Worm (Caenorhabditis elegans): ENCODE results near the gene C55A6.11.

The C55A6.11 gene

ce11 chrV:11562643-11563042 lies 42.3 kb downstream of the C55A6.11 start, which contains the start of gene srx-86:
Gene srx-86, plus strand, starts transcription at chrV:11562943.
- TF ChIP-seq nhr-76 (tag; optimal IDR thresholded peaks at IDR 0.05), result no peak
- TF ChIP-seq ceh-9 (tag; optimal IDR thresholded peaks at IDR 0.05), result no peak
- TF ChIP-seq ztf-11 (tag; optimal IDR thresholded peaks at IDR 0.05), result no peak
- no peak for TF ChIP-seq unc-62 (GFP tag; optimal IDR thresholded peaks at IDR 0.05)

ce11 chrV:11564573-11564972 lies 44.3 kb downstream of the C55A6.11 start, which contains the start of gene srx-87:
Gene srx-87, plus strand, starts transcription at chrV:11564873.
- TF ChIP-seq nhr-77 (tag; optimal IDR thresholded peaks at IDR 0.05) (no peak), ztf-11 (tag; optimal IDR thresholded peaks at IDR 0.05) (no peak), lin-39 (tag; optimal IDR thresholded peaks at IDR 0.05) (no peak), ceh-16 (tag; optimal IDR thresholded peaks at IDR 0.05) (no peak), ama-1 (optimal IDR thresholded peaks at IDR 0.05) (no peak), elt-2 (tag; optimal IDR thresholded peaks at IDR 0.05) (no peak)

DNA sequence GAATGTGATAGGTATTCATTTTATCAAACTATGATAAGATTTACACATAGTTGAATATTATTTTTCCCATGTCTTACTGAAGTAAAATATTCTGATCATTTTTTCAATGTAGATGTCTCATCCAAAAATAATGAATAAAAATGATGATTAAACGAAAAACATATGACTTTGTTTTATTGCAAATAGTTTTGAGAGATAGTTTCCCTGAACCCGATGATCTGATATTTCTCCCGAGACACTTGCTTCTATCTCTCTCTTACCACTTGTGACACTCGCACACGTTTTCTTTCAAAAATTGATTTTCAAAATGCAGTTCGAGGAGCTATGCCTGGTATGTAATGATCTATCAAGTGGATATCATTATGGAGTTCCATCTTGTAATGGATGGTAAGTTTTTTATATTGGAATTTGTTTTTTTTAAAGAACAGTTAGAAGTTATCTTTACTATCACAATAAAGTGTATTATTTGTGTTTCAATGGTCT lies 49.9 kb downstream of the C55A6.11 start, which contains the start of the genes nhr-101 and pms-2:
nhr-101 (plus strand) TSS at position 308 of the 483 bp plus-strand sequence.
pms-2 (minus strand) TSS at position 433 of the 483 bp plus-strand sequence.
- TF ChIP-seq mml-1 (tag; optimal IDR thresholded peaks at IDR 0.05), result no peak
- TF ChIP-seq sea-2 (GFP tag; optimal IDR thresholded peaks at IDR 0.05), result no peak
- TF ChIP-seq daf-12 (tag; optimal IDR thresholded peaks at IDR 0.05), result no peak
- no peak for TF ChIP-seq lin-15B (tag; optimal IDR thresholded peaks at IDR 0.05)
- peak; percentile 19 for TF ChIP-seq elt-2 (tag; optimal IDR thresholded peaks at IDR 0.05)
- TF ChIP-seq pqm-1 (tag; optimal IDR thresholded peaks at IDR 0.05), result peak; percentile 11
